Worm (Caenorhabditis elegans): ENCODE measurements around the gene Y50D4C.3.
A peak's percentile ranks its signal among the peaks of the same experiment; 100 is the strongest.

Y50D4C.3 gene

DNA sequence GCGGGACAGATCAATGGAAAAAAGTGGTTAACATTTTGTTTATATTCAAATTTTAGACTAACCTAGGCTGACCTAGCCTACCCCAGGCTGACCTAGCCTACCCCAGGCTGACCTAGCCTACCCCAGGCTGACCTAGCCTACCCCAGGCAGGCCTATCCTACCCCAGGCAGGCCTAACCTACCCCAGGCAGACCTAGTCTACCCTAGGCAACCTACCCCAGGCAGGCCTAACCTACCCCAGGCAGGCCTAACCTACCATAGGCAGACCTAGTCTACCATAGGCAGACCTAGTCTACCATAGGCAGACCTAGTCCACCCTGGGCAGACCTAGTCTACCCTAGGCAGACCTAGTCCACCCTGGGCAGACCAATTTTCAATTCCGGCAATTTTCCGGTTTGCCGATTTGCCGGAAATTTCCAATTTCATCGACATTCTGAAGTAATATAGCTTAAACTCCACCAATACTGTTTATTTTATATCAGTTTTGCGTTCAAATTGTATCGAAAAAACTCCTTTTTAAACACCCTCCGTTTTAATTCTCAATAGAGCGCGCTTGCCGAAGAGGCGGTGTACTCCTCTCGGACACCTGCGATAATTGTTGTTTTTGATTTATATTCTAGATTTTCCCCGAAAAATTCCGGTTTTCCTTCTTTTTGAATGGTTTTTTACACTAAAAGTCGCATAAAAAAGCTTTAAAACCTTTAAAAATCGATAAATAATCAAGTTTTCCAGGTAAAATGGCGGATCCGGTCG lies 40.6 kb downstream of the Y50D4C.3 start, which contains the start of gene trm-2A (continued):
- peak; percentile 24 for TF ChIP-seq pqm-1 (tag; optimal IDR thresholded peaks at IDR 0.05)
- TF ChIP-seq unc-39 (tag; optimal IDR thresholded peaks at IDR 0.05): no peak
- no peak for TF ChIP-seq nhr-12 (tag; optimal IDR thresholded peaks at IDR 0.05)
- TF ChIP-seq egl-27 (tag; optimal IDR thresholded peaks at IDR 0.05): no peak

DNA sequence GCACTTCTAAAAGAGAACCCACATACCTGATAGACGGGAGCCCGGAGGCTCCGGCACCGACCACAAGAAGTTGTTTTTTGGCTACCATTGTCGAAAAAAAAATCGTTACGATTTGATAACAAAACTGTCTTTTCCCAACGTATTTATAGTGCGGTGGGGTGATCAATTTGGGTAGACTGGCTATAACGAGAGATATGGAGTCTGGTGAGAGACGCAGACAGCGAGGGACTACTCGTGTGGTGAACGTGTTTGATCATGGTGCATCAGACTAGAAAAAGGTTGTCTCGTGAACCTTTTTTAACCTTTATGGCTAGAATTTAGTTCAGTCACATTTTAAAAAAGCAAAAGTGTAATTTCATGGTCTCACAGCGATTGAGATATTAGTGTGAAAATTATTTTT lies 41.6 kb downstream of the Y50D4C.3 start, which contains the start of gene fmo-5:
Gene fmo-5 (minus strand): TSS at position 206 of the 400 bp plus-strand sequence.
- TF ChIP-seq nhr-43 (tag; optimal IDR thresholded peaks at IDR 0.05; ENCODE audit: poor library complexity, severe bottlenecking): peak; percentile 52
- TF ChIP-seq pqm-1 (tag; optimal IDR thresholded peaks at IDR 0.05): peak; percentile 42
- TF ChIP-seq elt-3 (tag; optimal IDR thresholded peaks at IDR 0.05): no peak
- no peak for TF ChIP-seq R02D3.7 (tag; optimal IDR thresholded peaks at IDR 0.05)
- no peak for TF ChIP-seq ZK546.5 (tag; optimal IDR thresholded peaks at IDR 0.05)
- TF ChIP-seq skn-1 (tag; optimal IDR thresholded peaks at IDR 0.05): no peak
- peak; percentile 30 for TF ChIP-seq nhr-25 (tag; optimal IDR thresholded peaks at IDR 0.05)
- no peak for TF ChIP-seq ceh-82 (tag; optimal IDR thresholded peaks at IDR 0.05)
- peak; percentile 10 for TF ChIP-seq nhr-23 (tag; optimal IDR thresholded peaks at IDR 0.05)
- no peak for TF ChIP-seq elt-1 (tag; optimal IDR thresholded peaks at IDR 0.05)
- TF ChIP-seq mdl-1 (tag; optimal IDR thresholded peaks at IDR 0.05): peak; percentile 51
- TF ChIP-seq ceh-9 (tag; optimal IDR thresholded peaks at IDR 0.05): no peak
- no peak for TF ChIP-seq pha-4 (tag; optimal IDR thresholded peaks at IDR 0.05)
- TF ChIP-seq nhr-12 (tag; optimal IDR thresholded peaks at IDR 0.05): no peak
- TF ChIP-seq nhr-28 (tag; optimal IDR thresholded peaks at IDR 0.05): no peak
- TF ChIP-seq ceh-28 (tag; optimal IDR thresholded peaks at IDR 0.05): no peak
- TF ChIP-seq lin-39 (tag; optimal IDR thresholded peaks at IDR 0.05): no peak
- no peak for TF ChIP-seq unc-62 (GFP tag; optimal IDR thresholded peaks at IDR 0.05)
- no peak for TF ChIP-seq nfya-1 (tag; optimal IDR thresholded peaks at IDR 0.05; ENCODE audit: insufficient read depth)
- no peak for TF ChIP-seq daf-12 (tag; optimal IDR thresholded peaks at IDR 0.05)
- TF ChIP-seq lsy-12 (tag; optimal IDR thresholded peaks at IDR 0.05): no peak
- no peak for TF ChIP-seq egl-5 (tag; optimal IDR thresholded peaks at IDR 0.05)
- no peak for TF ChIP-seq fos-1 (tag; optimal IDR thresholded peaks at IDR 0.05)
- TF ChIP-seq snpc-4 (tag; optimal IDR thresholded peaks at IDR 0.05): no peak
- TF ChIP-seq mml-1 (tag; optimal IDR thresholded peaks at IDR 0.05): no peak
- no peak for TF ChIP-seq nhr-237 (tag; optimal IDR thresholded peaks at IDR 0.05)
- no peak for TF ChIP-seq ztf-11 (tag; optimal IDR thresholded peaks at IDR 0.05)
- TF ChIP-seq hmg-11 (tag; optimal IDR thresholded peaks at IDR 0.05): no peak
- no peak for TF ChIP-seq fkh-10 (GFP tag; optimal IDR thresholded peaks at IDR 0.05)
- TF ChIP-seq sea-2 (GFP tag; optimal IDR thresholded peaks at IDR 0.05): no peak
- TF ChIP-seq lin-15B (tag; optimal IDR thresholded peaks at IDR 0.05): peak; percentile 5
- TF ChIP-seq nhr-77 (tag; optimal IDR thresholded peaks at IDR 0.05): no peak
- no peak for TF ChIP-seq ceh-16 (tag; optimal IDR thresholded peaks at IDR 0.05)
- no peak for TF ChIP-seq fkh-2 (tag; optimal IDR thresholded peaks at IDR 0.05)
- no peak for TF ChIP-seq nhr-67 (tag; optimal IDR thresholded peaks at IDR 0.05)
- TF ChIP-seq eor-1 (tag; optimal IDR thresholded peaks at IDR 0.05): no peak
- TF ChIP-seq ztf-4 (tag; optimal IDR thresholded peaks at IDR 0.05): no peak
- TF ChIP-seq zag-1 (tag; optimal IDR thresholded peaks at IDR 0.05): no peak
- TF ChIP-seq ama-1 (optimal IDR thresholded peaks at IDR 0.05): no peak
- no peak for TF ChIP-seq unc-39 (tag; optimal IDR thresholded peaks at IDR 0.05)
- peak; percentile 59 for TF ChIP-seq elt-2 (tag; optimal IDR thresholded peaks at IDR 0.05)
- peak; percentile 31 for TF ChIP-seq nhr-76 (tag; optimal IDR thresholded peaks at IDR 0.05)
- TF ChIP-seq tbx-2 (tag; optimal IDR thresholded peaks at IDR 0.05): no peak
- TF ChIP-seq nhr-11 (tag; optimal IDR thresholded peaks at IDR 0.05): no peak
- TF ChIP-seq aly-2 (tag; optimal IDR thresholded peaks at IDR 0.05): no peak
- TF ChIP-seq egl-27 (tag; optimal IDR thresholded peaks at IDR 0.05): no peak
- TF ChIP-seq jun-1 (tag; optimal IDR thresholded peaks at IDR 0.05): no peak

Data from whole organism, L3 larva.